Fruit fly (Drosophila melanogaster) whole organism, prepupa: ENCODE measurements around the gene CG14223.

ENCODE experiments used
- CG3032 ChIP-seq: fragments of 200-800 bp; optimal IDR thresholded peaks from 2 replicates; lab custom pipeline; 2019; ENCODE audit warnings: missing biosample characterization, mild to moderate bottlenecking, missing genetic modification characterization, moderate library complexity
- CG8632 ChIP-seq: fragments of 200-800 bp; sonication (Bioruptor generic); optimal IDR thresholded peaks from 3 replicates; lab custom pipeline; 2016; ENCODE audit warnings: missing biosample characterization, missing genetic modification characterization
- Hr38 ChIP-seq: sonication (Bioruptor generic); optimal IDR thresholded peaks from 2 replicates; lab custom pipeline; 2016; ENCODE audit warnings: missing biosample characterization, missing genetic modification characterization
- fkh ChIP-seq: fragments of 200-800 bp; sonication (Bioruptor generic); optimal IDR thresholded peaks from 3 replicates; lab custom pipeline; 2017; ENCODE audit warnings: missing biosample characterization, mild to moderate bottlenecking, missing genetic modification characterization, moderate library complexity
- ss ChIP-seq, 2 experiments: fragments of 200-800 bp; sonication (Bioruptor generic); optimal IDR thresholded peaks; 2 replicates in 1 of 2; 3 replicates in 1 of 2; lab custom pipeline; 2017 to 2018; ENCODE audit warnings: mild to moderate bottlenecking in 2 of 2, missing biosample characterization in 2 of 2, missing genetic modification characterization in 2 of 2, moderate library complexity in 1 of 2

DNA sequence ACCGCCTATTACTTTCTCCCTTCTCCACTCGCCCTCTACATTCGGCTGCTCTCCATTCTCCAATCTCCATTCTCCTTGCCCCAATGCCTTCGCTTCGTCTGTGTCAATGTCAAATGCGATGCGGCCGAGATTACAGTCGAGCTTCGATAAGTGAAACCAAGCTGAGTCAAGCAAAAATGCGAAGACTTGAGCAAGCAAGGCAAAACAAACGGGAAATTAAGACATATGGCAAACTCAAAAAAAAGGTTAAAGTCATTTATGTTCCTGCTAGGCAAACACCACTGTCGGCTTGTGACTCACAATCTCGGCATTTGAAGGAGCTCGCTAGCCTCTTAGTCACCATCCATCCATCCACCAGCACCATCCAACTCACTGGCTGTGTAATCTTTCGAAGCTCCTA lies 4.6 kb upstream of the CG14223 start:
- TF ChIP-seq ss (GFP tag; optimal IDR thresholded peaks at IDR 0.05; lab: Kevin White, UChicago) (peak; percentile 97 to 98), Hr38 (GFP tag; lab: Kevin White, UChicago) (peak; percentile 86), CG8632 (GFP tag; lab: Kevin White, UChicago) (peak; percentile 98), CG3032 (tag; lab: Kevin White, UChicago) (peak; percentile 96), fkh (GFP tag; lab: Kevin White, UChicago) (no peak)
